Fruit fly (Drosophila melanogaster): Measurements from ENCODE around the gene Ttc30.
A peak's percentile ranks its signal among the peaks of the same experiment; 100 is the strongest.

Gene Ttc30

DNA sequence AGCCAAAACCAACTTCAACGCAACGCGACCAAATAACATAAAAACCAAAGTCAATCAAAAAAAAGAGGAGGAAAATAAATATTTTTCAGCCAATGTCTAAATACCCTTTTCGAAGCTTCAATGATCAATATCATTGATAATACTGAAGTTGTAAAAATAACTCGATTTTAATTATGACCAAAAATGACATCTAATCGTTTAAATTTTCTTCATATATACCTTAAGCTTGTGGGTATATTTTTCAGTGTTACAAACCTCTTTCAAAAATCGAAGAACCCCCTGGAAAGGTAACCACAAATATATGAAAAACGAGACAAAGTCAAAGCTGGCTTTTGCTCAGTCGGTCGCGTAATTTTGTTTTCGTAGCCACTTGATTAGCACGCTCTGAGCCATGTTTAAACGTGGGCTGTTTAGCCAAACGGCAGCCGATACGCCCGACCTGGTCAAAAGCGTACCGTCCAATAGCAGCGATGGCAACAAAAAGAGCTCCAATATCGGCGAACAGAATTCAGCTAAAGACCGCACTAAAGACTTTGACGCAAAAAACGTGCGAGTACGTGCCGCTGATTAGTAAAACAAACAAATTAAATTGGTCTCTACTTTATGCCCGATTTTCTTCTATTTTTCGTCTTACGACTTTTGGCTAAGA is 38.6 kb downstream of the Ttc30 start (continued):
- peak; percentile 50; the same call in 1 of the 3 replicates for TF ChIP-seq B-H1 (GFP tag; IDR thresholded peaks at IDR 0.05)
- no peak for TF ChIP-seq da (GFP tag; optimal IDR thresholded peaks at IDR 0.05)
- peak; percentile 28 for TF ChIP-seq NK7.1 (GFP tag; optimal IDR thresholded peaks at IDR 0.05)
- TF ChIP-seq Sin3A (optimal IDR thresholded peaks at IDR 0.05): no peak
- TF ChIP-seq hkb (optimal IDR thresholded peaks at IDR 0.05): no peak
- peak; percentile 85 for TF ChIP-seq hkb (GFP tag; IDR thresholded peaks at IDR 0.05)
- peak; percentile 35 for TF ChIP-seq exex (tag; optimal IDR thresholded peaks at IDR 0.05)
- peak; percentile 55; the same call in 1 of the 2 replicates for TF ChIP-seq Oaz (GFP tag; IDR thresholded peaks at IDR 0.05)
- TF ChIP-seq rib (GFP tag; IDR thresholded peaks at IDR 0.05): peak; percentile 73; the same call in 1 of the 2 replicates
- TF ChIP-seq usp (GFP tag; optimal IDR thresholded peaks at IDR 0.05): no peak
- TF ChIP-seq Fer3 (tag; optimal IDR thresholded peaks at IDR 0.05): peak; percentile 87
- peak; percentile 63 for TF ChIP-seq klu (GFP tag; IDR thresholded peaks at IDR 0.05)
- TF ChIP-seq CG14965 (GFP tag; optimal IDR thresholded peaks at IDR 0.05; ENCODE audit: borderline replicate concordance): no peak
- TF ChIP-seq onecut (GFP tag; IDR thresholded peaks at IDR 0.05): peak; percentile 51
- peak; percentile 50 for TF ChIP-seq run (tag; optimal IDR thresholded peaks at IDR 0.05)
- peak; percentile 88 for TF ChIP-seq CG11504 (tag; optimal IDR thresholded peaks at IDR 0.05)
- no peak for TF ChIP-seq HmgD (GFP tag; optimal IDR thresholded peaks at IDR 0.05)
- peak; percentile 59; the same call in 1 of the 3 replicates for TF ChIP-seq CG11093 (GFP tag; IDR thresholded peaks at IDR 0.05)
- TF ChIP-seq CG9932 (GFP tag; IDR thresholded peaks at IDR 0.05): peak; percentile 91
- TF ChIP-seq CG5245 (GFP tag; optimal IDR thresholded peaks at IDR 0.05): peak; percentile 42
- TF ChIP-seq az2 (GFP tag; optimal IDR thresholded peaks at IDR 0.05): peak; percentile 39
- TF ChIP-seq cad (GFP tag; optimal IDR thresholded peaks at IDR 0.05): no peak
- TF ChIP-seq pan (optimal IDR thresholded peaks at IDR 0.05): no peak
- TF ChIP-seq pan (GFP tag; optimal IDR thresholded peaks at IDR 0.05 in 1 of 2, IDR thresholded peaks at IDR 0.05 in 1 of 2): peak in 1 of 2 experiments; percentile 84
- 0 out of 2 replicates have a peak, but pooled peaks have one; percentile 10 for TF ChIP-seq wor (GFP tag; IDR thresholded peaks at IDR 0.05)
- TF ChIP-seq CG6272 (GFP tag; IDR thresholded peaks at IDR 0.05): peak; percentile 64; the same call in 1 of the 2 replicates
- peak; percentile 59 for TF ChIP-seq Myb (GFP tag; optimal IDR thresholded peaks at IDR 0.05)
- TF ChIP-seq CG10366 (GFP tag; IDR thresholded peaks at IDR 0.05): peak; percentile 69
- TF ChIP-seq CG6654 (GFP tag; optimal IDR thresholded peaks at IDR 0.05): peak; percentile 41
- peak; percentile 73 for TF ChIP-seq stc (GFP tag; IDR thresholded peaks at IDR 0.05)
- no peak for TF ChIP-seq Mad (GFP tag; optimal IDR thresholded peaks at IDR 0.05)
- TF ChIP-seq NFAT (GFP tag; IDR thresholded peaks at IDR 0.05): peak; percentile 64; the same call in 1 of the 2 replicates
- TF ChIP-seq Rfx (GFP tag; IDR thresholded peaks at IDR 0.05): peak; percentile 93
- peak; percentile 76 for TF ChIP-seq Abd-B (GFP tag; optimal IDR thresholded peaks at IDR 0.05)
- TF ChIP-seq CG31441 (GFP tag; IDR thresholded peaks at IDR 0.05): peak; percentile 74
- no peak for TF ChIP-seq CG4328 (GFP tag; optimal IDR thresholded peaks at IDR 0.05)
- no peak for TF ChIP-seq bbx (GFP tag; IDR thresholded peaks at IDR 0.05; ENCODE audit: partially characterized antibody)
- TF ChIP-seq pros (GFP tag; optimal IDR thresholded peaks at IDR 0.05): no peak
- TF ChIP-seq ken (GFP tag; IDR thresholded peaks at IDR 0.05): 0 out of 3 replicates have a peak, but pooled peaks have one; percentile 56
- TF ChIP-seq CG10462 (GFP tag; optimal IDR thresholded peaks at IDR 0.05): peak; percentile 16
- no peak for TF ChIP-seq CG8359 (GFP tag; optimal IDR thresholded peaks at IDR 0.05; ENCODE audit: borderline replicate concordance)
- TF ChIP-seq CTCF (GFP tag; optimal IDR thresholded peaks at IDR 0.05): no peak
- TF ChIP-seq eve (GFP tag; optimal IDR thresholded peaks at IDR 0.05): no peak
- TF ChIP-seq D19A (tag; optimal IDR thresholded peaks at IDR 0.05): peak; percentile 82
- TF ChIP-seq H15 (GFP tag; IDR thresholded peaks at IDR 0.05): peak; percentile 66; the same call in 2 of the 3 replicates
- peak; percentile 83 for TF ChIP-seq lilli (GFP tag; optimal IDR thresholded peaks at IDR 0.05)
- TF ChIP-seq esg (GFP tag; conservative IDR thresholded peaks at IDR 0.05): peak; percentile 79
- peak; percentile 71 for TF ChIP-seq CG12744 (GFP tag; optimal IDR thresholded peaks at IDR 0.05)
- peak; percentile 68 for TF ChIP-seq CG15514 (GFP tag; optimal IDR thresholded peaks at IDR 0.05)
- TF ChIP-seq tin (GFP tag; optimal IDR thresholded peaks at IDR 0.05): peak; percentile 58
- TF ChIP-seq CG34422 (GFP tag; IDR thresholded peaks at IDR 0.05): peak; percentile 79
- TF ChIP-seq Xbp1 (GFP tag; optimal IDR thresholded peaks at IDR 0.05): peak; percentile 76

All from whole organism, embryonic.